Fruit fly (Drosophila melanogaster) whole organism, embryonic: ENCODE measurements around the gene CSN5.

Source experiments
- Asciz ChIP-seq: fragments of 200-800 bp; sonication (Bioruptor generic); optimal IDR thresholded peaks from 2 replicates; lab custom pipeline; 2017; ENCODE audit warnings: missing biosample characterization, mild to moderate bottlenecking, missing genetic modification characterization, missing genetic modification reagents
- CG10366 ChIP-seq: fragments of 200-800 bp; sonication (Bioruptor generic); IDR thresholded peaks from 2 replicates; pipeline ENCODE4 v1.3.6; 2022; ENCODE audit warnings: missing biosample characterization, missing genetic modification characterization
- CG10565 ChIP-seq: fragments of 200-800 bp; sonication (Bioruptor generic); optimal IDR thresholded peaks from 3 replicates; lab custom pipeline; 2016; ENCODE audit warnings: missing biosample characterization, mild to moderate bottlenecking, missing genetic modification characterization
- CG11085 ChIP-seq: fragments of 200-800 bp; sonication (Bioruptor generic); IDR thresholded peaks from 2 replicates; pipeline ENCODE4 v1.3.6; 2022; ENCODE audit warnings: missing biosample characterization, missing genetic modification characterization
- CG11504 ChIP-seq: fragments of 200-800 bp; sonication (Bioruptor generic); optimal IDR thresholded peaks from 3 replicates; lab custom pipeline; 2019; ENCODE audit warnings: missing biosample characterization, mild to moderate bottlenecking, missing genetic modification characterization, moderate library complexity
- CG1233 ChIP-seq: fragments of 200-800 bp; sonication (Bioruptor generic); optimal IDR thresholded peaks from 4 replicates; lab custom pipeline; 2018; ENCODE audit warnings: missing biosample characterization, mild to moderate bottlenecking, missing genetic modification characterization
- CG13123 ChIP-seq: fragments of 200-800 bp; sonication (Bioruptor generic); optimal IDR thresholded peaks from 2 replicates; lab custom pipeline; 2016; ENCODE audit warnings: missing biosample characterization, missing genetic modification characterization
- CG13287 ChIP-seq: fragments of 200-800 bp; sonication (Bioruptor generic); IDR thresholded peaks from 2 replicates; pipeline ENCODE4 v1.3.6; 2022; ENCODE audit warnings: missing biosample characterization, missing genetic modification characterization; ENCODE audit not compliant: partially characterized antibody
- CG1529 ChIP-seq: fragments of 200-800 bp; sonication (Bioruptor generic); optimal IDR thresholded peaks from 3 replicates; lab custom pipeline; 2018; ENCODE audit warnings: missing biosample characterization, missing genetic modification characterization
- CG17361 ChIP-seq: fragments of 200-800 bp; sonication (Bioruptor generic); IDR thresholded peaks from 3 replicates; pipeline ENCODE4 v1.3.6; 2022; ENCODE audit warnings: missing biosample characterization, missing genetic modification characterization
- CG1792 ChIP-seq: fragments of 200-800 bp; sonication (Bioruptor generic); optimal IDR thresholded peaks from 2 replicates; lab custom pipeline; 2016; ENCODE audit warnings: missing biosample characterization, missing genetic modification characterization
- CG18619 ChIP-seq: fragments of 200-800 bp; sonication (Bioruptor generic); optimal IDR thresholded peaks from 3 replicates; lab custom pipeline; 2017; ENCODE audit warnings: missing biosample characterization, mild to moderate bottlenecking, missing genetic modification characterization
- CG2199 ChIP-seq: fragments of 200-800 bp; sonication (Bioruptor generic); IDR thresholded peaks from 3 replicates; pipeline ENCODE4 v1.3.6; 2022; ENCODE audit warnings: missing biosample characterization, missing genetic modification characterization
- CG30020 ChIP-seq: fragments of 200-800 bp; optimal IDR thresholded peaks from 2 replicates; lab custom pipeline; 2019; ENCODE audit warnings: missing biosample characterization, mild to moderate bottlenecking, missing genetic modification characterization, moderate library complexity
- CG3065 ChIP-seq: fragments of 200-800 bp; sonication (Bioruptor generic); optimal IDR thresholded peaks from 2 replicates; lab custom pipeline; 2016; ENCODE audit warnings: missing biosample characterization, missing genetic modification characterization
- CG3407 ChIP-seq: fragments of 200-800 bp; sonication (Bioruptor generic); optimal IDR thresholded peaks from 2 replicates; lab custom pipeline; 2018; ENCODE audit warnings: missing biosample characterization, mild to moderate bottlenecking, missing genetic modification characterization
- CG7372 ChIP-seq: fragments of 200-800 bp; sonication (Bioruptor generic); IDR thresholded peaks from 2 replicates; pipeline ENCODE4 v1.3.6; 2022; ENCODE audit warnings: missing biosample characterization, missing genetic modification characterization
- CG8290 ChIP-seq, 3 experiments: fragments of 200-800 bp; sonication (Bioruptor generic); optimal IDR thresholded peaks; 2 replicates each; lab custom pipeline; 2016 to 2019; ENCODE audit warnings: missing biosample characterization in 3 of 3, missing genetic modification characterization in 3 of 3, mild to moderate bottlenecking in 2 of 3, moderate library complexity in 1 of 3
- CG9727 ChIP-seq: fragments of 200-800 bp; sonication (Bioruptor generic); optimal IDR thresholded peaks from 3 replicates; lab custom pipeline; 2017; ENCODE audit warnings: missing biosample characterization, mild to moderate bottlenecking, missing genetic modification characterization
- CG9797 ChIP-seq: fragments of 200-800 bp; sonication (Bioruptor generic); optimal IDR thresholded peaks from 3 replicates; lab custom pipeline; 2018; ENCODE audit warnings: missing biosample characterization, mild to moderate bottlenecking, missing genetic modification characterization
- CkIIα-i1 ChIP-seq: fragments of 200-800 bp; sonication (Bioruptor generic); IDR thresholded peaks from 2 replicates; pipeline ENCODE4 v1.3.6; 2022; ENCODE audit warnings: missing biosample characterization, missing genetic modification characterization
- Dek ChIP-seq: fragments of 200-800 bp; sonication (Bioruptor generic); optimal IDR thresholded peaks from 3 replicates; lab custom pipeline; 2019; ENCODE audit warnings: missing biosample characterization, mild to moderate bottlenecking, missing genetic modification characterization, moderate library complexity
- Dip2 ChIP-seq: fragments of 200-800 bp; sonication (Bioruptor generic); IDR thresholded peaks from 2 replicates; pipeline ENCODE4 v1.3.6; 2022; ENCODE audit warnings: missing biosample characterization, missing genetic modification characterization
- Ets65A ChIP-seq: fragments of 200-800 bp; sonication (Bioruptor generic); peaks from one replicate; lab custom pipeline; 2016; ENCODE audit warnings: missing biosample characterization, missing genetic modification characterization
- HLH3B ChIP-seq: fragments of 200-800 bp; sonication (Bioruptor generic); IDR thresholded peaks from 2 replicates; pipeline ENCODE4 v1.3.6; 2022; ENCODE audit warnings: missing biosample characterization, missing genetic modification characterization
- Meics ChIP-seq: fragments of 200-800 bp; sonication (Bioruptor generic); optimal IDR thresholded peaks from 2 replicates; lab custom pipeline; 2017; ENCODE audit warnings: missing biosample characterization, mild to moderate bottlenecking, missing genetic modification characterization
- Mrtf ChIP-seq: fragments of 200-800 bp; sonication (Bioruptor generic); IDR thresholded peaks from 3 replicates; pipeline ENCODE4 v1.3.6; 2022; ENCODE audit warnings: missing biosample characterization, missing genetic modification characterization
- Ravus ChIP-seq: fragments of 200-800 bp; sonication (Bioruptor generic); IDR thresholded peaks from 2 replicates; pipeline ENCODE4 v1.3.6; 2022; ENCODE audit warnings: missing biosample characterization, missing genetic modification characterization
- Sry-δ ChIP-seq: fragments of 200-800 bp; sonication (Bioruptor generic); optimal IDR thresholded peaks from 2 replicates; lab custom pipeline; 2016; ENCODE audit warnings: missing biosample characterization, missing genetic modification characterization
- ash1 ChIP-seq: fragments of 200-800 bp; sonication (Bioruptor generic); optimal IDR thresholded peaks from 2 replicates; lab custom pipeline; 2018; ENCODE audit warnings: missing biosample characterization, mild to moderate bottlenecking, missing genetic modification characterization
- bbx ChIP-seq: fragments of 200-800 bp; sonication (Bioruptor generic); IDR thresholded peaks from 2 replicates; pipeline ENCODE4 v1.3.6; 2022; ENCODE audit warnings: missing biosample characterization, missing genetic modification characterization; ENCODE audit not compliant: partially characterized antibody
- br ChIP-seq: fragments of >200 bp; optimal IDR thresholded peaks from 2 replicates; lab custom pipeline; 2017
- chinmo ChIP-seq: fragments of 200-800 bp; sonication (Bioruptor generic); IDR thresholded peaks from 4 replicates; pipeline ENCODE4 v1.3.6; 2022; ENCODE audit warnings: missing biosample characterization, missing genetic modification characterization; ENCODE audit not compliant: partially characterized antibody
- crol ChIP-seq: fragments of 200-800 bp; sonication (Bioruptor generic); IDR thresholded peaks from 2 replicates; pipeline ENCODE4 v1.3.6; 2022; ENCODE audit warnings: missing biosample characterization, missing genetic modification characterization
- crp ChIP-seq, 2 experiments: fragments of 200-800 bp; sonication (Bioruptor generic); optimal IDR thresholded peaks; 2 replicates in 1 of 2; 3 replicates in 1 of 2; lab custom pipeline; 2017; ENCODE audit warnings: missing biosample characterization in 2 of 2, missing genetic modification characterization in 2 of 2, mild to moderate bottlenecking in 1 of 2, moderate library complexity in 1 of 2
- cwo ChIP-seq: fragments of 200-800 bp; sonication (Bioruptor generic); optimal IDR thresholded peaks from 3 replicates; lab custom pipeline; 2017; ENCODE audit warnings: missing biosample characterization, missing genetic modification characterization, mild to moderate bottlenecking, moderate library complexity, missing genetic modification reagents
- da ChIP-seq: fragments of 200-800 bp; sonication (Bioruptor generic); optimal IDR thresholded peaks from 2 replicates; lab custom pipeline; 2016; ENCODE audit warnings: missing biosample characterization, missing genetic modification characterization
- fd96Cb ChIP-seq: fragments of 200-800 bp; sonication (Bioruptor generic); optimal IDR thresholded peaks from 2 replicates; lab custom pipeline; 2018; ENCODE audit warnings: missing biosample characterization, mild to moderate bottlenecking, missing genetic modification characterization, moderate library complexity
- ftz-f1 ChIP-seq: fragments of 200-800 bp; sonication (Bioruptor generic); optimal IDR thresholded peaks from 2 replicates; lab custom pipeline; 2016; ENCODE audit warnings: missing biosample characterization, missing genetic modification characterization
- jumu ChIP-seq: fragments of 200-800 bp; sonication (Bioruptor generic); optimal IDR thresholded peaks from 3 replicates; lab custom pipeline; 2016; ENCODE audit warnings: missing biosample characterization, missing genetic modification characterization
- nau ChIP-seq: fragments of 200-800 bp; sonication (Bioruptor generic); optimal IDR thresholded peaks from 3 replicates; lab custom pipeline; 2017; ENCODE audit warnings: missing biosample characterization, mild to moderate bottlenecking, missing genetic modification characterization, missing genetic modification reagents
- psq ChIP-seq: fragments of 200-800 bp; sonication (Bioruptor generic); optimal IDR thresholded peaks from 2 replicates; lab custom pipeline; 2017; ENCODE audit warnings: missing biosample characterization, missing genetic modification characterization
- ranshi ChIP-seq: fragments of 200-800 bp; sonication (Bioruptor generic); IDR thresholded peaks from 2 replicates; pipeline ENCODE4 v1.3.6; 2022; ENCODE audit warnings: missing biosample characterization, missing genetic modification characterization
- ssp ChIP-seq: fragments of 200-800 bp; sonication (Bioruptor generic); IDR thresholded peaks from 2 replicates; pipeline ENCODE4 v1.3.6; 2022; ENCODE audit warnings: missing biosample characterization, missing genetic modification characterization
- tio ChIP-seq: fragments of 200-800 bp; sonication (Bioruptor generic); optimal IDR thresholded peaks from 2 replicates; lab custom pipeline; 2017; ENCODE audit warnings: missing biosample characterization, missing genetic modification characterization, inconsistent platforms
- trem ChIP-seq: fragments of 200-800 bp; optimal IDR thresholded peaks from 3 replicates; lab custom pipeline; 2019; ENCODE audit warnings: missing biosample characterization, mild to moderate bottlenecking, missing genetic modification characterization, moderate library complexity
- ttk ChIP-seq: fragments of 200-800 bp; sonication (Bioruptor generic); IDR thresholded peaks from 2 replicates; pipeline ENCODE4 v2.1.2; 2022; ENCODE audit warnings: missing biosample characterization, missing genetic modification characterization
- vvl ChIP-seq: fragments of 200-800 bp; sonication (Bioruptor generic); IDR thresholded peaks from 2 replicates; pipeline ENCODE4 v1.3.6; 2022; ENCODE audit warnings: missing biosample characterization, missing genetic modification characterization
- z ChIP-seq: fragments of 200-800 bp; sonication (Bioruptor generic); IDR thresholded peaks from 3 replicates; pipeline ENCODE4 v1.3.6; 2022; ENCODE audit warnings: missing biosample characterization, missing genetic modification characterization
- zf30C ChIP-seq: fragments of 200-800 bp; sonication (Bioruptor generic); optimal IDR thresholded peaks from 3 replicates; lab custom pipeline; 2018; ENCODE audit warnings: missing biosample characterization, mild to moderate bottlenecking, missing genetic modification characterization
- zfh1 ChIP-seq: fragments of 200-800 bp; sonication (Bioruptor generic); IDR thresholded peaks from 3 replicates; pipeline ENCODE4 v1.3.6; 2022; ENCODE audit warnings: missing biosample characterization, missing genetic modification characterization
- zfh2 ChIP-seq: fragments of 200-800 bp; sonication (Bioruptor generic); optimal IDR thresholded peaks from 2 replicates; lab custom pipeline; 2016; ENCODE audit warnings: missing biosample characterization, missing genetic modification characterization

The CSN5 gene

DNA sequence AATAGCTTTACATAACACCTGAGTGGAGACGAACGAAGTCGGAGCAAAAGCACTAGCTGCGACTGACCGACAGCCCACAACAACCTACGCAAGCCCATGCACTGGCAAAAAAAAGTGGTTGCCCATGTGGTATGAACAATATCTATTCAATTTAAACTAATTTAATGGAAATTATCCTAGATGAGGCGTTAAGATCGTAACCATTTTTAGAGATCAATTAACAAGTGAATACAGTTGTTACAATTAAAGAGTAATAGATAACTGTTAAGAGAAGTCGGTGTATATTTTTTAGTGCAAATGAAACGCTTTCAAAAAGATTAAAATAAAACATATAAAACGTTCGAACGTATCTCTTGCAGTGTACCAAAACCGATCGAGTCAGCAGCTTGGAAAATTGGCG lies 26.3 kb downstream of the CSN5 start (continued):
- TF ChIP-seq nau (GFP tag; lab: Kevin White, UChicago) (no peak), CG3407 (peak; percentile 56), bbx (GFP tag; lab: Robert Waterston, UW) (no peak), da (GFP tag; lab: Kevin White, UChicago) (no peak), cwo (GFP tag; lab: Kevin White, UChicago) (no peak), ttk (GFP tag; lab: Robert Waterston, UW) (peak; percentile 68), zfh1 (peak; percentile 46; the same call in 1 of the 3 replicates), CG18619 (GFP tag; lab: Kevin White, UChicago) (no peak), CG13287 (GFP tag; lab: Robert Waterston, UW) (no peak), Ravus (GFP tag; lab: Robert Waterston, UW) (no peak), Dek (tag; lab: Kevin White, UChicago) (peak; percentile 5), CG1529 (peak; percentile 55), Meics (GFP tag; lab: Kevin White, UChicago) (no peak), CG9727 (no peak), psq (GFP tag; lab: Kevin White, UChicago) (no peak), Asciz (GFP tag; lab: Kevin White, UChicago) (peak; percentile 71), ftz-f1 (no peak), CG11504 (tag; lab: Kevin White, UChicago) (peak; percentile 81), zfh2 (GFP tag; lab: Kevin White, UChicago) (no peak), CG7372 (GFP tag; lab: Robert Waterston, UW) (no peak), CG30020 (tag; lab: Kevin White, UChicago) (no peak), jumu (no peak), CG11085 (GFP tag; lab: Robert Waterston, UW) (no peak), CG17361 (GFP tag; lab: Robert Waterston, UW) (no peak; the same call in 2 of the 3 replicates), crp (GFP tag; optimal IDR thresholded peaks at IDR 0.05; lab: Kevin White, UChicago) (no peak), CG1792 (GFP tag; lab: Kevin White, UChicago) (no peak), HLH3B (GFP tag; lab: Robert Waterston, UW) (peak; percentile 55; the same call in 1 of the 2 replicates), chinmo (no peak), Ets65A (GFP tag; lab: Kevin White, UChicago) (peak; percentile 13), CG13123 (no peak), vvl (GFP tag; lab: Robert Waterston, UW) (no peak), CG2199 (no peak), CG10366 (0 out of 2 replicates have a peak, but pooled peaks have one; percentile 12), CG3065 (GFP tag; lab: Kevin White, UChicago) (no peak), Mrtf (GFP tag; lab: Robert Waterston, UW) (no peak), ssp (GFP tag; lab: Robert Waterston, UW) (peak; percentile 14; the same call in 1 of the 2 replicates), crol (GFP tag; lab: Robert Waterston, UW) (no peak), Dip2 (GFP tag; lab: Robert Waterston, UW) (no peak), ash1 (GFP tag; lab: Kevin White, UChicago) (no peak), fd96Cb (tag; lab: Kevin White, UChicago) (peak; percentile 69), CkIIα-i1 (GFP tag; lab: Robert Waterston, UW) (no peak), tio (no peak), br (no peak), zf30C (GFP tag; lab: Kevin White, UChicago) (peak; percentile 21), CG10565 (GFP tag; lab: Kevin White, UChicago) (no peak), z (GFP tag; lab: Robert Waterston, UW) (no peak), Sry-δ (GFP tag; lab: Kevin White, UChicago) (no peak), trem (peak; percentile 19), ranshi (GFP tag; lab: Robert Waterston, UW) (no peak), CG8290 (GFP tag; optimal IDR thresholded peaks at IDR 0.05; lab: Kevin White, UChicago) (no peak), CG8290 (tag; optimal IDR thresholded peaks at IDR 0.05; lab: Kevin White, UChicago) (no peak), CG1233 (GFP tag; lab: Kevin White, UChicago) (no peak), CG9797 (no peak)
